Fruit fly (Drosophila melanogaster): ENCODE results near the gene Obp8a.
A peak's percentile ranks its signal among the peaks of the same experiment; 100 is the strongest.

Gene Obp8a

dm6 chrX:9220434-9220833, 5.8 kb downstream of the Obp8a start (continued):
- TF ChIP-seq CG10431 (GFP tag; optimal IDR thresholded peaks at IDR 0.05) (no peak), CG1647 (GFP tag; optimal IDR thresholded peaks at IDR 0.05) (no peak), CG7786 (GFP tag; optimal IDR thresholded peaks at IDR 0.05) (no peak), CG32767 (GFP tag; IDR thresholded peaks at IDR 0.05) (no peak; the same call in 1 of the 2 replicates), nom (GFP tag; optimal IDR thresholded peaks at IDR 0.05) (no peak), trem (tag; optimal IDR thresholded peaks at IDR 0.05) (no peak), ken (GFP tag; IDR thresholded peaks at IDR 0.05) (0 out of 3 replicates have a peak, but pooled peaks have one; percentile 16), inv (GFP tag; IDR thresholded peaks at IDR 0.05; ENCODE audit: partially characterized antibody) (no peak), CG12769 (tag; optimal IDR thresholded peaks at IDR 0.05) (no peak), odd (GFP tag; optimal IDR thresholded peaks at IDR 0.05) (no peak), D19A (tag; optimal IDR thresholded peaks at IDR 0.05) (no peak), sima (GFP tag; optimal IDR thresholded peaks at IDR 0.05) (no peak), D19B (GFP tag; optimal IDR thresholded peaks at IDR 0.05) (no peak), Hmr (GFP tag; optimal IDR thresholded peaks at IDR 0.05) (no peak), bowl (GFP tag; IDR thresholded peaks at IDR 0.05) (no peak), YL-1 (GFP tag; optimal IDR thresholded peaks at IDR 0.05) (no peak), HLHmδ (GFP tag; optimal IDR thresholded peaks at IDR 0.05) (no peak), Oli (tag; optimal IDR thresholded peaks at IDR 0.05) (peak; percentile 14), CG13123 (GFP tag; optimal IDR thresholded peaks at IDR 0.05) (no peak), CoRest (tag; optimal IDR thresholded peaks at IDR 0.05) (no peak), emc (GFP tag; optimal IDR thresholded peaks at IDR 0.05) (no peak), E2f1 (GFP tag; IDR thresholded peaks at IDR 0.05) (no peak), CG15696 (tag; optimal IDR thresholded peaks at IDR 0.05) (no peak), ato (GFP tag; IDR thresholded peaks at IDR 0.05; ENCODE audit: partially characterized antibody) (no peak), CG16815 (GFP tag; optimal IDR thresholded peaks at IDR 0.05) (peak; percentile 2), CG12942 (GFP tag; optimal IDR thresholded peaks at IDR 0.05) (no peak), CG14050 (GFP tag; IDR thresholded peaks at IDR 0.05) (no peak), CG11085 (GFP tag; IDR thresholded peaks at IDR 0.05) (no peak), psq (GFP tag; optimal IDR thresholded peaks at IDR 0.05) (no peak), CG10979 (tag; optimal IDR thresholded peaks at IDR 0.05) (peak; percentile 36), wdn (GFP tag; IDR thresholded peaks at IDR 0.05) (no peak), Ets97D (GFP tag; optimal IDR thresholded peaks at IDR 0.05) (no peak), lola (GFP tag; optimal IDR thresholded peaks at IDR 0.05) (no peak), Kr (GFP tag; optimal IDR thresholded peaks at IDR 0.05) (no peak), Dbx (GFP tag; IDR thresholded peaks at IDR 0.05) (no peak), klu (GFP tag; IDR thresholded peaks at IDR 0.05) (no peak), mirr (GFP tag; optimal IDR thresholded peaks at IDR 0.05) (no peak), CG7357 (GFP tag; IDR thresholded peaks at IDR 0.05) (peak; percentile 34; the same call in 1 of the 3 replicates), lilli (GFP tag; optimal IDR thresholded peaks at IDR 0.05) (no peak), NC2β (GFP tag; optimal IDR thresholded peaks at IDR 0.05) (no peak), CG9876 (GFP tag; optimal IDR thresholded peaks at IDR 0.05) (no peak), ssp (GFP tag; IDR thresholded peaks at IDR 0.05) (no peak), fd3F (GFP tag; optimal IDR thresholded peaks at IDR 0.05) (no peak), Nf-YB (GFP tag; optimal IDR thresholded peaks at IDR 0.05) (no peak), CG17361 (GFP tag; IDR thresholded peaks at IDR 0.05) (0 out of 3 replicates have a peak, but pooled peaks have one; percentile 14), Dek (tag; optimal IDR thresholded peaks at IDR 0.05) (no peak), Hr3 (GFP tag; optimal IDR thresholded peaks at IDR 0.05) (no peak), CG31441 (GFP tag; IDR thresholded peaks at IDR 0.05) (peak; percentile 16; the same call in 1 of the 2 replicates), Ada2b (GFP tag; IDR thresholded peaks at IDR 0.05) (peak; percentile 26; the same call in 1 of the 2 replicates), CG18764 (GFP tag; optimal IDR thresholded peaks at IDR 0.05) (no peak), run (tag; optimal IDR thresholded peaks at IDR 0.05) (no peak), ind (GFP tag; optimal IDR thresholded peaks at IDR 0.05) (no peak)

All from whole organism, embryonic.